Fruit fly (Drosophila melanogaster) whole organism, larva: ENCODE results near the gene GstD9.

Source experiments
- noc ChIP-seq: fragments of 200-800 bp; sonication (Bioruptor generic); optimal IDR thresholded peaks from 3 replicates; lab custom pipeline; 2019; ENCODE audit warnings: missing biosample characterization, mild to moderate bottlenecking, missing genetic modification characterization, moderate library complexity

GstD9 gene

dm6 chr3R:12383036-12383435, 15.7 kb upstream of the GstD9 start, which contains the start of gene GstD11:
Gene GstD11 (plus strand): TSS chr3R:12383336.
- TF ChIP-seq noc (tag; lab: Kevin White, UChicago) = no peak

- TF ChIP-seq noc (tag; lab: Kevin White, UChicago) = no peak
Measured at dm6 chr3R:12382563-12382962, 15.2 kb upstream of the GstD9 start, which contains the start of gene CG10035. Gene CG10035 (minus strand): TSS chr3R:12382691.

- TF ChIP-seq noc (tag; lab: Kevin White, UChicago) = no peak
Measured at dm6 chr3R:12381130-12381700, 13.9 kb upstream of the GstD9 start.

- TF ChIP-seq noc (tag; lab: Kevin White, UChicago) = no peak
Measured at dm6 chr3R:12379708-12380107, 12.3 kb upstream of the GstD9 start, which contains the start of gene GstD8. Gene GstD8 (plus strand): TSS chr3R:12380008.

- no peak for TF ChIP-seq noc (tag; lab: Kevin White, UChicago)
Measured at dm6 chr3R:12379249-12379648, 11.9 kb upstream of the GstD9 start.

dm6 chr3R:12378200-12378599, 10.8 kb upstream of the GstD9 start, which contains the start of gene GstD7:
Gene GstD7 (plus strand): TSS chr3R:12378500.
- TF ChIP-seq noc (tag; lab: Kevin White, UChicago) = no peak

- TF ChIP-seq noc (tag; lab: Kevin White, UChicago) = no peak
Measured at dm6 chr3R:12376828-12377227, 9.5 kb upstream of the GstD9 start, which contains the start of gene GstD6. Gene GstD6 (plus strand): TSS chr3R:12377128.

dm6 chr3R:12375258-12375783, 8.0 kb upstream of the GstD9 start, which contains the start of gene GstD5:
Gene GstD5 (plus strand): TSS chr3R:12375733.
- TF ChIP-seq noc (tag; lab: Kevin White, UChicago) = no peak

- TF ChIP-seq noc (tag; lab: Kevin White, UChicago) = no peak
Measured at dm6 chr3R:12373800-12374199, 6.4 kb upstream of the GstD9 start, which contains the start of gene GstD4. Gene GstD4 (plus strand): TSS chr3R:12374100.

dm6 chr3R:12372800-12373199, 5.4 kb upstream of the GstD9 start, which contains the start of gene GstD3:
Gene GstD3 (plus strand): TSS chr3R:12373068.
- TF ChIP-seq noc (tag; lab: Kevin White, UChicago) = no peak

- TF ChIP-seq noc (tag; lab: Kevin White, UChicago) = no peak
Measured at dm6 chr3R:12371671-12372070, 4.3 kb upstream of the GstD9 start, which contains the start of gene GstD2. Gene GstD2 (plus strand): TSS chr3R:12371971.

dm6 chr3R:12370643-12370995, 3.3 kb upstream of the GstD9 start:
- peak; percentile 42 for TF ChIP-seq noc (tag; lab: Kevin White, UChicago)

- no peak for TF ChIP-seq noc (tag; lab: Kevin White, UChicago)
Measured at dm6 chr3R:12369793-12370642, 2.7 kb upstream of the GstD9 start.

- TF ChIP-seq noc (tag; lab: Kevin White, UChicago) = peak; percentile 87
Measured at dm6 chr3R:12369135-12369792, 1.9 kb upstream of the GstD9 start, which contains the start of gene GstD1. Gene GstD1 (minus strand): TSS chr3R:12369268.

- TF ChIP-seq noc (tag; lab: Kevin White, UChicago) = no peak
Measured at dm6 chr3R:12365887-12366286, 1.5 kb downstream of the GstD9 start.
